Worm (Caenorhabditis elegans): ENCODE results near the gene cyp-35A4.

Gene cyp-35A4

DNA sequence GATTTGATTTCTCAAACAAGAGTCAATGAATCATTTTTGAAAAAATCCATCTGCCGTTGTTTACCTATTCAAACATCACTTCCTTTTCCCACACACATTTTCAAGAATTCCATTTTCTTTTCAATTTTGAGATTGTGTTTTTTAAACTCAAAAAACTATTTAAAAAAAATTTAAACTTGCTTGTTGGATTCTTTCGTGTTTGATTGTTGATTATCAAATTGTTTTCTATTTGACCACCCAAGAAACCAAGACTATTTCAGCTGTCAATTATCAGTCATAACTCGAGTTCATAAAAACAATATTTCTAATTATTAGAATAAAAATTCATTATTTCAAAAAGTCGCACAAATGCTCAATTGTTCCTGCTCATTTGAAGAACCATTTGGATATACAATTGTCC is 26.2 kb upstream of the cyp-35A4 start, which contains the start of gene srh-8:
TSS of gene srh-8 (plus strand) at position 301 of the 400 bp plus-strand sequence.
- TF ChIP-seq nfya-1 (tag; optimal IDR thresholded peaks at IDR 0.05; ENCODE audit: insufficient read depth) = no peak
- TF ChIP-seq mml-1 (tag; optimal IDR thresholded peaks at IDR 0.05) = no peak
- no peak for TF ChIP-seq nhr-12 (tag; optimal IDR thresholded peaks at IDR 0.05)
- no peak for TF ChIP-seq unc-39 (tag; optimal IDR thresholded peaks at IDR 0.05)
- TF ChIP-seq ceh-28 (tag; optimal IDR thresholded peaks at IDR 0.05) = no peak
- TF ChIP-seq ceh-82 (tag; optimal IDR thresholded peaks at IDR 0.05) = no peak
- no peak for TF ChIP-seq lsy-12 (tag; optimal IDR thresholded peaks at IDR 0.05)
- TF ChIP-seq ztf-4 (tag; optimal IDR thresholded peaks at IDR 0.05) = no peak
- no peak for TF ChIP-seq daf-12 (tag; optimal IDR thresholded peaks at IDR 0.05)

DNA sequence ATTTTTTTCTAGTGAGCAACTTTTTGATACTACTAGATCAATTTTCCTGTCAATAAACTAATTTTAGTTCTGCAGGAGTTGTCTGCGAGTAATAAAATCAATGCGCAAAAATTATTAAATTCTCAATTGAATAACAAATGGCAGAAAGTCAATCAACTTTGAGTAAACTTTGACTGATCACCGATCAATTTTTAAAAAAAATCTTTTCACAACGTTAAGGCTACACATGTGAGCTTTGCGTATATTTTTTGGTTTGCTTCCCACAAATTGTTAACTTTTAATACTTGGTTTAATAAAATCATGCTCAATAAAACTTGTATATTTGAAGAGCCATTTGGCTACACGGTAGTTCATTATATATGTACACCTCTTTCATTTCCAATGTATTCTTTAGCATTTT is 23.5 kb upstream of the cyp-35A4 start, which contains the start of gene srh-7:
TSS of gene srh-7 (plus strand) at position 301 of the 400 bp plus-strand sequence.
- TF ChIP-seq nhr-76 (tag; optimal IDR thresholded peaks at IDR 0.05) (no peak), pqm-1 (tag; optimal IDR thresholded peaks at IDR 0.05) (no peak), hmg-11 (tag; optimal IDR thresholded peaks at IDR 0.05) (no peak), snpc-4 (tag; optimal IDR thresholded peaks at IDR 0.05) (no peak), ceh-82 (tag; optimal IDR thresholded peaks at IDR 0.05) (no peak), lsy-12 (tag; optimal IDR thresholded peaks at IDR 0.05) (no peak), lin-15B (tag; optimal IDR thresholded peaks at IDR 0.05) (no peak), nhr-28 (tag; optimal IDR thresholded peaks at IDR 0.05) (no peak), tbx-2 (tag; optimal IDR thresholded peaks at IDR 0.05) (no peak), nhr-25 (tag; optimal IDR thresholded peaks at IDR 0.05) (no peak), egl-27 (tag; optimal IDR thresholded peaks at IDR 0.05) (no peak), unc-62 (GFP tag; optimal IDR thresholded peaks at IDR 0.05) (no peak), nhr-77 (tag; optimal IDR thresholded peaks at IDR 0.05) (no peak), fkh-10 (GFP tag; optimal IDR thresholded peaks at IDR 0.05) (no peak)

DNA sequence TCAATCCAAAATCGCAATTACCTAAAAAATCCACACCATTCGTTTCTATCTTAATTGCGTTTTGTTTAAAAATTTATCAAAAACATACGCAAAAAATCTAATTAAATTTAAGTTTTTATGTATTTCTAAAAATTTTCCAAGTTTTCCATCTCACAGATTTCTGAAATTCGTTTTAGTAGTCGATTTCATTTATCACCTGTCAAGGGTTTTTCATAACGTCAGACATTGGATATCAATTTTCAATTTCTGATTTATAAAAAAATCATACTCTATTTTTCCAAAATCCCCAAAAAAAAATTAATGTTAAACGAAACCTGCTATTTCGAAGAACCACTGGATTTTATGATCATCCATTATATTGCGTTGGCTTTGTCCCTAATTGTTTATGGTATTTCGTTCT is 21.2 kb upstream of the cyp-35A4 start, which contains the start of gene srh-4:
TSS of gene srh-4 (plus strand) at position 301 of the 400 bp plus-strand sequence.
- no peak for TF ChIP-seq egl-5 (tag; optimal IDR thresholded peaks at IDR 0.05)
- TF ChIP-seq mdl-1 (tag; optimal IDR thresholded peaks at IDR 0.05) = no peak
- no peak for TF ChIP-seq nhr-25 (tag; optimal IDR thresholded peaks at IDR 0.05)
- TF ChIP-seq tbx-2 (tag; optimal IDR thresholded peaks at IDR 0.05) = no peak
- no peak for TF ChIP-seq hmg-11 (tag; optimal IDR thresholded peaks at IDR 0.05)

DNA sequence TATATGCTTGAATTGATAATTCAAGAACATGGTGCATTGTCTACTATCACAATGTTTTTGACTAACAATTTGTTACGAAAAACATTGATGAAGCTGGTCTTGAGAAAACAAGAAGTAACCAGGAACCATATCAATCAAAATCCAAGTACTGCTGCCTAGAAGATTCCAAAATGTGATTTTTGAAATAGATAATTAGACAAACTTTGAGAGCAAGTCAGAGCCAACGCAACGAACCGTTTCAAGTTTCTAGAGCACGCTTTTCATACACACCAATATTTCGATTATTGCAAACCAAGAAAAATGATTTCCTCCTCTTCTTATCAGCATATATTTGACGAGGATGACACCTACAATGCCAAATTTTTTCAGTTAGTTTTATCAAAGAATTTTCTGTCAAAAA is 14.6 kb upstream of the cyp-35A4 start, which contains the start of gene srw-89:
TSS of gene srw-89 (plus strand) at position 301 of the 400 bp plus-strand sequence.
- TF ChIP-seq egl-27 (tag; optimal IDR thresholded peaks at IDR 0.05) = no peak
- no peak for TF ChIP-seq nhr-11 (tag; optimal IDR thresholded peaks at IDR 0.05)
- no peak for TF ChIP-seq ZK546.5 (tag; optimal IDR thresholded peaks at IDR 0.05)

DNA sequence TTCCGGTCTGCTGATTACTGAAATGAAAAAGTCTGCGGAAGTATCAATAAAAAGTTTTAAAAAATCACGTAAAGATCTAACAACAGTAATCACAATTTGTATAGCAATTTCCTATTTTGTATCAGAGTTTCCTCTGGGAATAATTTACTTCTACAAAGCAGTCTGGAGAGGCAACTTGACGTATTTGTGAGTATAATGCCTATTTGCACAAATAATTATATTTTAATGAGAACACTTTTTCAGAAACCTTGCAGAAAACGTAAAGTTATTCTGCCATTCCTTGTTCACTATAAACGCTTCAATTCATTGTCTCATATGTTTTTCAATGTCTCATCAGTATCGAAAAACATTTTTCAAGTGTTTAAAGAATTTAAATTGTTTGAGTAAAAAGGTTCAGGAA is 12.8 kb upstream of the cyp-35A4 start:
- TF ChIP-seq sea-2 (GFP tag; optimal IDR thresholded peaks at IDR 0.05) = no peak
- TF ChIP-seq ceh-82 (tag; optimal IDR thresholded peaks at IDR 0.05) = no peak
- TF ChIP-seq lin-39 (tag; optimal IDR thresholded peaks at IDR 0.05) = no peak
- TF ChIP-seq nhr-43 (tag; optimal IDR thresholded peaks at IDR 0.05; ENCODE audit: poor library complexity, severe bottlenecking) = no peak
- TF ChIP-seq fkh-10 (GFP tag; optimal IDR thresholded peaks at IDR 0.05) = no peak
- TF ChIP-seq jun-1 (tag; optimal IDR thresholded peaks at IDR 0.05) = no peak
- TF ChIP-seq mml-1 (tag; optimal IDR thresholded peaks at IDR 0.05) = no peak
- no peak for TF ChIP-seq nhr-12 (tag; optimal IDR thresholded peaks at IDR 0.05)

DNA sequence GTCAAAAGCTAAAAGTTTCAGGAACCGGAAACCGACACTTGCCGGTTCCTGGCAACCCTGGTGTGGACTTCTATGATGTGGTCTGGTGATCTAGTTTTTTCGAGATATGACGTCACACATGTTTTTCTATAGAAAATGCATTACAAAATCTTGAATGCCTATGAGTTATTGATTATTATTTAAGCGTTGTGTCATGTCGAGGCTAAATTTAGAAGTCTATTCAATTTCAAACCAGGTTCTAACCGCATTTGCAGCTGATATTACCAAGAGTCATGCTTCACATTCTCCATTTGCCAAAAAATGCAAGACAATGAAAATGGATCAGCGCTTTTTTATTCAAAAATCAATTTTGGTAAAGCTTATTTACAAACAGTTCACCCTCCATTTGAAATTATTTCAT is 12.2 kb upstream of the cyp-35A4 start, which contains the start of gene K09D9.3:
TSS of gene K09D9.3 (plus strand) at position 301 of the 400 bp plus-strand sequence.
- no peak for TF ChIP-seq snpc-4 (tag; optimal IDR thresholded peaks at IDR 0.05)
- no peak for TF ChIP-seq nfya-1 (tag; optimal IDR thresholded peaks at IDR 0.05; ENCODE audit: insufficient read depth)
- no peak for TF ChIP-seq jun-1 (tag; optimal IDR thresholded peaks at IDR 0.05)
- TF ChIP-seq pha-4 (tag; optimal IDR thresholded peaks at IDR 0.05) = no peak
- TF ChIP-seq eor-1 (tag; optimal IDR thresholded peaks at IDR 0.05) = no peak
- TF ChIP-seq nhr-237 (tag; optimal IDR thresholded peaks at IDR 0.05) = no peak
- no peak for TF ChIP-seq nhr-23 (tag; optimal IDR thresholded peaks at IDR 0.05)
- no peak for TF ChIP-seq nhr-76 (tag; optimal IDR thresholded peaks at IDR 0.05)
- TF ChIP-seq ztf-11 (tag; optimal IDR thresholded peaks at IDR 0.05) = no peak
- no peak for TF ChIP-seq ama-1 (optimal IDR thresholded peaks at IDR 0.05)
- no peak for TF ChIP-seq unc-62 (GFP tag; optimal IDR thresholded peaks at IDR 0.05)
- TF ChIP-seq tbx-2 (tag; optimal IDR thresholded peaks at IDR 0.05) = no peak
- TF ChIP-seq mml-1 (tag; optimal IDR thresholded peaks at IDR 0.05) = no peak
- no peak for TF ChIP-seq fos-1 (tag; optimal IDR thresholded peaks at IDR 0.05)
- TF ChIP-seq zag-1 (tag; optimal IDR thresholded peaks at IDR 0.05) = no peak
- no peak for TF ChIP-seq nhr-11 (tag; optimal IDR thresholded peaks at IDR 0.05)
